Worm (Caenorhabditis elegans): ENCODE measurements around the gene fbxb-85.

DNA sequence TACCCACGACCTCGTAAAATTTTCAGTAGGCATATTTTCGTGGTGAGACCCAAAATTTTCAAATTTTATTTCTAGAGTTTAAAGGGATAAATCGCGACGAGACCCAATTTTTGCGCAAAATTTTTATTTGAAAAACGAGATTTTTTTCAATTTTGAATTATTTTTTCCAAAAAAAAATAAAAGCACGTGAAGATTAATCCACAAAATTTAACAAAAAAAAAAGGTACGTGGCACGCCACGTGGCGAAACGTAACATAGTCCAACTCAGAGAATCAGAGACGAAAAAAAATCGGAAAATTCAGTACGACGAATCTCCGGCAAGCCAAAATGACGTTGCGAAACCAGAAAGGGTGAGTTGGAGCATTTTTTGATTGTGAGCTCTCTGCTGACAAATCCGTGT, 26.4 kb upstream of the fbxb-85 start, which contains the start of gene C44B9.2:
- TF ChIP-seq nhr-23 (tag; optimal IDR thresholded peaks at IDR 0.05) (no peak), nhr-12 (tag; optimal IDR thresholded peaks at IDR 0.05) (no peak), pha-4 (tag; optimal IDR thresholded peaks at IDR 0.05) (no peak), nhr-28 (tag; optimal IDR thresholded peaks at IDR 0.05) (no peak), aly-2 (tag; optimal IDR thresholded peaks at IDR 0.05) (no peak), daf-12 (tag; optimal IDR thresholded peaks at IDR 0.05) (no peak), ztf-4 (tag; optimal IDR thresholded peaks at IDR 0.05) (no peak), nhr-67 (tag; optimal IDR thresholded peaks at IDR 0.05) (no peak)
